Worm (Caenorhabditis elegans) whole organism, mixed stage, embryonic: Measurements from ENCODE around the gene cut-6.

Experiments
- bed-3 ChIP-seq: fragments of 200-800 bp; sonication (Bioruptor generic); optimal IDR thresholded peaks from 3 replicates; lab custom pipeline; 2018; ENCODE audit warnings: mild to moderate bottlenecking, missing genetic modification characterization, moderate library complexity, missing compliant biosample characterization
- blmp-1 ChIP-seq: fragments of 150-350 bp; optimal IDR thresholded peaks from 2 replicates; lab custom pipeline; 2014; ENCODE audit warnings: missing biosample characterization, missing genetic modification characterization
- ceh-39 ChIP-seq: fragments of 150-350 bp; optimal IDR thresholded peaks from 2 replicates; lab custom pipeline; 2014; ENCODE audit warnings: missing biosample characterization, missing genetic modification characterization
- ces-1 ChIP-seq: fragments of 150-350 bp; optimal IDR thresholded peaks from 2 replicates; lab custom pipeline; 2014; ENCODE audit warnings: missing biosample characterization, missing genetic modification reagents, missing genetic modification characterization
- elt-1 ChIP-seq: sonication (generic microtip); optimal IDR thresholded peaks from 2 replicates; lab custom pipeline; 2017; ENCODE audit warnings: missing genetic modification characterization, mild to moderate bottlenecking, missing compliant biosample characterization, antibody characterized with exemption, moderate library complexity, borderline replicate concordance; ENCODE audit not compliant: insufficient read depth
- elt-3 ChIP-seq: fragments of 150-350 bp; optimal IDR thresholded peaks from 2 replicates; lab custom pipeline; 2014; ENCODE audit warnings: missing biosample characterization, missing genetic modification characterization
- flh-1 ChIP-seq: fragments of 200-800 bp; sonication (Bioruptor generic); optimal IDR thresholded peaks from 2 replicates; lab custom pipeline; 2018; ENCODE audit warnings: mild to moderate bottlenecking, missing genetic modification characterization, moderate library complexity, missing compliant biosample characterization
- ham-2 ChIP-seq: fragments of 200-800 bp; sonication (Bioruptor generic); optimal IDR thresholded peaks from 2 replicates; lab custom pipeline; 2018; ENCODE audit warnings: mild to moderate bottlenecking, missing genetic modification characterization, missing compliant biosample characterization
- hlh-1 ChIP-seq: fragments of 150-350 bp; optimal IDR thresholded peaks from 2 replicates; lab custom pipeline; 2014; ENCODE audit warnings: missing biosample characterization, missing genetic modification reagents, missing genetic modification characterization
- lsy-2 ChIP-seq: fragments of 150-350 bp; optimal IDR thresholded peaks from 2 replicates; lab custom pipeline; 2014; ENCODE audit warnings: missing biosample characterization, missing genetic modification characterization
- mab-5 ChIP-seq: fragments of 150-350 bp; optimal IDR thresholded peaks from 2 replicates; lab custom pipeline; 2014; ENCODE audit warnings: missing biosample characterization, missing genetic modification characterization
- mep-1 ChIP-seq: fragments of 150-350 bp; optimal IDR thresholded peaks from 2 replicates; lab custom pipeline; 2017; ENCODE audit warnings: missing biosample characterization, missing genetic modification reagents, missing genetic modification characterization, inconsistent platforms
- mls-2 ChIP-seq: sonication (generic microtip); optimal IDR thresholded peaks from 2 replicates; lab custom pipeline; 2016; ENCODE audit warnings: mild to moderate bottlenecking, missing genetic modification characterization, moderate library complexity, missing compliant biosample characterization
- nhr-12 ChIP-seq: fragments of 150-350 bp; optimal IDR thresholded peaks from 2 replicates; lab custom pipeline; 2014; ENCODE audit warnings: missing biosample characterization, missing genetic modification characterization
- nhr-2 ChIP-seq: fragments of 150-350 bp; optimal IDR thresholded peaks from 2 replicates; lab custom pipeline; 2014; ENCODE audit warnings: missing biosample characterization, missing genetic modification characterization
- nhr-237 ChIP-seq: fragments of 150-350 bp; optimal IDR thresholded peaks from 2 replicates; lab custom pipeline; 2014; ENCODE audit warnings: missing biosample characterization, missing genetic modification characterization
- snpc-4 ChIP-seq: fragments of 150-350 bp; optimal IDR thresholded peaks from 2 replicates; lab custom pipeline; 2014; ENCODE audit warnings: missing biosample characterization, missing genetic modification characterization
- sptf-1 ChIP-seq: sonication (generic microtip); optimal IDR thresholded peaks from 2 replicates; lab custom pipeline; 2017; ENCODE audit warnings: mild to moderate bottlenecking, missing genetic modification characterization, moderate library complexity, missing compliant biosample characterization
- tbx-8 ChIP-seq: fragments of 200-800 bp; sonication (Bioruptor generic); optimal IDR thresholded peaks from 2 replicates; lab custom pipeline; 2018; ENCODE audit warnings: mild to moderate bottlenecking, missing genetic modification characterization, moderate library complexity, missing compliant biosample characterization
- unc-120 ChIP-seq: sonication (generic microtip); optimal IDR thresholded peaks from 2 replicates; lab custom pipeline; 2017; ENCODE audit warnings: missing genetic modification characterization, missing compliant biosample characterization; ENCODE audit not compliant: poor library complexity, severe bottlenecking
- unc-62 ChIP-seq: fragments of 150-350 bp; optimal IDR thresholded peaks from 2 replicates; lab custom pipeline; 2014; ENCODE audit warnings: missing biosample characterization, missing genetic modification reagents, missing genetic modification characterization
- zip-8 ChIP-seq: fragments of 150-350 bp; optimal IDR thresholded peaks from 2 replicates; lab custom pipeline; 2014; ENCODE audit warnings: missing biosample characterization, missing genetic modification characterization

Gene cut-6

DNA sequence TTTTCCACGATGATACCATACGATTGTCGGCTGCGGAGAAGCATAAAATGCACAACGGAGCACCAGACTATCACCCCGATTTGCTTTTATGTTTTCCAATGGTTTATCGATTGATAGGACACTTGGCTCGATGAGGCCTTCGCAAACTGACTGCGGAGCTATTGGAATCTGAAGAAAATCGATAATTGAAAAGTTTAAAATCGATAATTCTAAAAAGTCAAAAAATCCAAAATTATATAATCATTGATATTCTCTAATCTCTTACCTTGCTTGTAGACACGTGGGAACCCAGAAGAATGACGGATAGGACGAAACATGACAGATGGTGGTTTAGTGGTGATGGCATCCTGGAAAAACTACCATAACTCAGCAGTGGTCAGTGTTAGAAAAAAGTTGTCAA, 41.9 kb downstream of the cut-6 start, which contains the start of gene zig-5:
Gene zig-5 (minus strand): TSS at position 349 of the 400 bp plus-strand sequence.
- TF ChIP-seq flh-1 (GFP tag; lab: Kevin White, UChicago) (no peak), elt-1 (tag; lab: Kevin White, UChicago) (no peak), bed-3 (GFP tag; lab: Kevin White, UChicago) (no peak), nhr-237 (no peak), mep-1 (tag; lab: Kevin White, UChicago) (no peak), mls-2 (no peak), ceh-39 (tag; lab: Kevin White, UChicago) (no peak), lsy-2 (tag; lab: Kevin White, UChicago) (no peak), hlh-1 (tag; lab: Kevin White, UChicago) (no peak), tbx-8 (GFP tag; lab: Kevin White, UChicago) (no peak)

DNA sequence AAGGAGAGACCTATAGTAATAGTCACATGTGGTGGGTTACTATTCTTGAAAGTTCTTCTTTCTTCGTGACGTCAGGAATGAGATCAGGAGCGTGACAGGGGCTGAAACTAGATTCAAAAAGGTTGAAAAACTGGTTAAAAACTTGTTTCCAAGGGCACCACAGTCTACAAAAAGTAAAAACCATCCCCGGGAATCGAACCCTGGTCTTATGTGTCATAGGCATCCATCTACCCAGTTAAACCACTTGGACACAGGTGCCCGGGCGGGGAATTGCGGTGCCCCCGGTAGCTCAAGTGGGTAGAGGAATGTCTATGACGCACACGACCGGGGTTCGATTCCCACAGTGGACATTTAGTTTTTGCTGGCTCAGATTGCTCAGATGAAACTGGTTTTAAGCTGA, 46.0 kb downstream of the cut-6 start:
- TF ChIP-seq elt-3 (tag; lab: Kevin White, UChicago) (no peak), ceh-39 (tag; lab: Kevin White, UChicago) (no peak), blmp-1 (tag; lab: Kevin White, UChicago) (no peak), unc-120 (tag; lab: Kevin White, UChicago) (no peak), ham-2 (GFP tag; lab: Kevin White, UChicago) (no peak), lsy-2 (tag; lab: Kevin White, UChicago) (no peak), ces-1 (GFP tag; lab: Kevin White, UChicago) (no peak), mep-1 (tag; lab: Kevin White, UChicago) (no peak), zip-8 (tag; lab: Kevin White, UChicago) (no peak), nhr-12 (no peak), tbx-8 (GFP tag; lab: Kevin White, UChicago) (no peak)

DNA sequence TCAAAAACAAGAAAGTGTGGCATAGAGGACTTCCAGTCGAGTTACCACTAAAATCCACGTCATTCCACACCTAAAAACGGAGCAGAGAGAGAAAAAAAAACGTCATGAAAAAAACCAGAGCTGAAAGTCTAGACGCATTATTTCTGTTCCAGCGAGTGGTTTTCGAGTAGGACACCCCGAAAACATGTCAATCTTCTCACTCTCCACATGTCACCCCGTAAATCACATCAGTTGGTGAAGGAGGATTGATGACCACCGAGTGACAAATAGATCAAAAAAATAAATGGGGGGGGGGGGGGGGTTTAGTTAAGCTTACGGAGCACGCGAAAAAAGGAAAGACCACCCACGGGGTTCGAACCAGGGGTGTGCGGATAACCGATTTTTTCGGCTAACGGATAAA, 46.5 kb downstream of the cut-6 start:
- TF ChIP-seq unc-62 (GFP tag; lab: Kevin White, UChicago) (peak; percentile 22), unc-120 (tag; lab: Kevin White, UChicago) (no peak)
- TF ChIP-seq, all 35 proteins: peak for 1

DNA sequence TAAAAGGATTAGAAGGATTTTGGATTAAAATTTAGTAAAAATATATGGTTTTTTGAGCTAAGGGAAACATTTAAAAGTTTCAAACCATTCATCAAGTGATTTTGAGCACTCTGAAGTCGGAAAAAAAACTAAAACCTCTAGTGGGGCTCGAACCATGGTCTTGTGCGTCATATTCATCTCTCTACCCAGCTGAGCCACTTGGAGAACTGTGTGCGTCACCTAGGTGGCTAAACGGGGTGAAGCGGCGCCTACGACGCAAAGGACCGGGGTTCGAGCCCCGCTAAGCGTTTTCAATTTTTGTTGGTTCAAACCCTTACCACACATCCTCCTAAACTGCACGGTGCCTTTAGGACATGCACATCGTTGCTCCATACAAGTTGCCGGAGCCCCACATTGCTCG, 49.1 kb downstream of the cut-6 start:
- TF ChIP-seq nhr-2 (no peak), sptf-1 (tag; lab: Kevin White, UChicago) (no peak), lsy-2 (tag; lab: Kevin White, UChicago) (no peak), mab-5 (no peak), ham-2 (GFP tag; lab: Kevin White, UChicago) (no peak), snpc-4 (no peak)
- TF ChIP-seq, all 35 proteins: peak for 0

DNA sequence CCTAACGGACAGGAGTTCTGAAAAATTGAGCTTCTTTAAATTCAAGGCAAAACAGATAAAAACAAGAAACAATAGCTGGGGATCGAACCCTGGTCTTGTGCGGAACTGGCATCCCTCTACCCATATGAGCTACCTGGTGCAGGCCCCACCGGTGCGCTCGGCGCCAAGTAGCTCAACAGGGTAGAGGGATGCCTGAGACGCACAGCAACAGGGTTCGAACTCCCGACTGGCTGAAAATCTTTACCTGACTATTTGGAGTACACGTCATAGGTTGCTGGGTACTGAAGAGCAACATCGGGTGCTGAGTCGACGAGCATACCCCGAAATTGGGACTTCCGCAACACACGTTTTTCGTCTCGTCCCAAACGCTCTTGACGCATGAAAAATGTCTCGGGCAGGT, 51.6 kb downstream of the cut-6 start:
- TF ChIP-seq nhr-237 (no peak), flh-1 (GFP tag; lab: Kevin White, UChicago) (no peak), nhr-2 (no peak), tbx-8 (GFP tag; lab: Kevin White, UChicago) (no peak), mab-5 (no peak), snpc-4 (no peak), mep-1 (tag; lab: Kevin White, UChicago) (no peak), lsy-2 (tag; lab: Kevin White, UChicago) (no peak)
